Fruit fly (Drosophila melanogaster): ENCODE results near the gene ush.
A peak's percentile ranks its signal among the peaks of the same experiment; 100 is the strongest.

DNA sequence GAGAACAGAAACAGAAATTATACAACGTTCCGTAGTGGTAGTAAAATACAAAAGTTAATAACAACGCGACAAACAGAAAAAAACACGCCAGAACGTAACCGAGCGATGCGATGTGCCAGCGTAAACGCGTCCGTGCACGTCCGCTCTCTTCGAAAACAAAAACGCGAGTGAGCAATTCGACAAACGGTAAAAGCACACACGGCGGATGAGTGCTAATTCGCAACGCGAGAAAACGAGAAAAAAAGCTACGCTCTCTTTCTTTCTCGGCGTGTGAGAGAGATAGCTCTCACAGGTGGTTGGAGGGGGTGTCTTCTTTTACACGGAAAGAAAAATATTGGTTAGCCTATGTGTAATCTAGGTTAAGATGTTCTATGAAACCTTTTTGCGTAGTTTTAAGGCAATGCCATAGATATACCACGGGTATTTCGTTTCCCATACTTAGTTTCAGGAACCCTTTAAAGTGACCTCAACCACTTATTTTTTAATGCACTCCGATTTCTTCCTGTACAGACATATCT, 3.9 kb upstream of the ush start, which contains the start of gene CG4297:
- TF ChIP-seq psq (optimal IDR thresholded peaks at IDR 0.05) = no peak
- no peak for TF ChIP-seq EcR (GFP tag; optimal IDR thresholded peaks at IDR 0.05)
- TF ChIP-seq usp (GFP tag; optimal IDR thresholded peaks at IDR 0.05) = no peak
- TF ChIP-seq pan (optimal IDR thresholded peaks at IDR 0.05) = no peak
- TF ChIP-seq Dll (optimal IDR thresholded peaks at IDR 0.05) = peak; percentile 85
- TF ChIP-seq CG8478 (optimal IDR thresholded peaks at IDR 0.05) = no peak
